Worm (Caenorhabditis elegans) whole organism, early embryonic: ENCODE measurements around the gene F55B11.3.

Experiments
- aly-1 ChIP-seq: sonication (generic microtip); optimal IDR thresholded peaks from 2 replicates; lab custom pipeline; 2016; ENCODE audit warnings: missing genetic modification characterization, missing compliant biosample characterization
- ama-1 ChIP-seq: fragments of 150-350 bp; optimal IDR thresholded peaks from 2 replicates; lab custom pipeline; 2014
- ceh-13 ChIP-seq: fragments of 200-800 bp; sonication (Bioruptor generic); optimal IDR thresholded peaks from 2 replicates; lab custom pipeline; 2018; ENCODE audit warnings: mild to moderate bottlenecking, missing genetic modification characterization, missing compliant biosample characterization
- ceh-36 ChIP-seq: sonication (generic microtip); optimal IDR thresholded peaks from 2 replicates; lab custom pipeline; 2016; ENCODE audit warnings: missing genetic modification characterization, inconsistent platforms, missing compliant biosample characterization
- ets-7 ChIP-seq: sonication (generic microtip); optimal IDR thresholded peaks from 2 replicates; lab custom pipeline; 2016; ENCODE audit warnings: missing genotype, missing genetic modification characterization, missing compliant biosample characterization
- flt-1 ChIP-seq: fragments of 200-800 bp; sonication (Bioruptor generic); IDR thresholded peaks from 2 replicates; pipeline ENCODE4 v1.3.6; 2022; ENCODE audit warnings: missing genetic modification characterization, missing compliant biosample characterization
- hmbx-1 ChIP-seq: sonication (generic microtip); optimal IDR thresholded peaks from 2 replicates; lab custom pipeline; 2016; ENCODE audit warnings: mild to moderate bottlenecking, missing genetic modification characterization, missing compliant biosample characterization
- hmg-4 ChIP-seq: fragments of 200-800 bp; sonication (Bioruptor generic); optimal IDR thresholded peaks from 2 replicates; lab custom pipeline; 2018; ENCODE audit warnings: mild to moderate bottlenecking, missing genetic modification characterization, missing compliant biosample characterization
- hnd-1 ChIP-seq: sonication (generic microtip); optimal IDR thresholded peaks from 2 replicates; lab custom pipeline; 2016; ENCODE audit warnings: missing genetic modification characterization, missing compliant biosample characterization
- sea-1 ChIP-seq: fragments of 200-800 bp; sonication (Bioruptor generic); conservative IDR thresholded peaks from 2 replicates; pipeline ENCODE4 v1.3.6; 2022; ENCODE audit warnings: missing genetic modification characterization, missing compliant biosample characterization
- tbx-11 ChIP-seq: fragments of 200-800 bp; sonication (Bioruptor generic); IDR thresholded peaks from 2 replicates; pipeline ENCODE4 v1.3.6; 2022; ENCODE audit warnings: missing genetic modification characterization, missing compliant biosample characterization
- tra-4 ChIP-seq: sonication (generic microtip); optimal IDR thresholded peaks from 2 replicates; lab custom pipeline; 2017; ENCODE audit warnings: missing genetic modification characterization, missing compliant biosample characterization

DNA sequence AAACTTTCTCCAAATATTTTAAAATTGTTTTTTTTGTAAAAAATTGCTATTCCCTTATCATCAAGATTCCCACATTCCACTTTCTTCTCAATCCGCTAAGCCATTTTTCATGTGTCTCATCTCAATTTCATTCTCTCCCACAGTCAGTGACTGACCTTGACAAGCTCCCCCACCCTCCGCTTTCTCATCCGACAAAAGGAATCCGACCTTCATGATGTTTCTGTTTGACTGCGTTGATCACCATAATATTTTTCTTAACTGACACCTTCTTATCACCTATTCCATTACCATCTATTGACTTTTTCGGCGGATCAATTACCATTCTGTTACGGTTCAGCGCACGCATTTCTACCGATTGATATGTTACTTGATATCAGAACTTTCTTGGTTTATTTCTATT, 35.4 kb upstream of the F55B11.3 start:
- TF ChIP-seq ceh-13 (GFP tag; lab: Kevin White, UChicago): no peak
- no peak for TF ChIP-seq ama-1 (lab: Kevin White, UChicago)
- TF ChIP-seq ets-7: no peak
- no peak for TF ChIP-seq hmbx-1 (tag; lab: Kevin White, UChicago)
- TF ChIP-seq hnd-1: no peak
- no peak for TF ChIP-seq ceh-36
- TF ChIP-seq tra-4 (tag; lab: Kevin White, UChicago): no peak
- TF ChIP-seq hmg-4 (GFP tag; lab: Kevin White, UChicago): no peak
- TF ChIP-seq flt-1 (GFP tag; lab: Robert Waterston, UW): no peak
- no peak for TF ChIP-seq tbx-11 (GFP tag; lab: Robert Waterston, UW)
- TF ChIP-seq sea-1 (GFP tag; lab: Robert Waterston, UW): no peak
- no peak for TF ChIP-seq aly-1 (tag; lab: Kevin White, UChicago)
